Fruit fly (Drosophila melanogaster): Measurements from ENCODE around the gene myd.

- TF ChIP-seq Pif1A (GFP tag; optimal IDR thresholded peaks at IDR 0.05) (no peak), CG8301 (tag; optimal IDR thresholded peaks at IDR 0.05) (no peak), rn (GFP tag; IDR thresholded peaks at IDR 0.05) (no peak), CG15710 (tag; optimal IDR thresholded peaks at IDR 0.05) (no peak), gl (tag; optimal IDR thresholded peaks at IDR 0.05) (no peak), Pif1B (GFP tag; optimal IDR thresholded peaks at IDR 0.05) (no peak), CG34367 (tag; optimal IDR thresholded peaks at IDR 0.05) (no peak)
These were observed 45.5 kb upstream of the myd start, which contains the start of gene Cyp12a4 for dm6 chr3R:19134957-19135356.

Data from whole organism, pupa.